Worm (Caenorhabditis elegans) whole organism, late embryonic: ENCODE data around the gene F16B12.6.

ENCODE experiments used
- C08G9.2 ChIP-seq: sonication (generic microtip); optimal IDR thresholded peaks from 2 replicates; lab custom pipeline; 2016; ENCODE audit warnings: mild to moderate bottlenecking, missing genetic modification characterization, moderate library complexity, missing compliant biosample characterization
- F13H6.1 ChIP-seq: sonication (generic microtip); optimal IDR thresholded peaks from 2 replicates; lab custom pipeline; 2016; ENCODE audit warnings: missing genetic modification characterization, missing compliant biosample characterization
- K02D7.2 ChIP-seq: sonication (generic microtip); optimal IDR thresholded peaks from 2 replicates; lab custom pipeline; 2017; ENCODE audit warnings: mild to moderate bottlenecking, missing genetic modification characterization, missing compliant biosample characterization
- T23F11.4 ChIP-seq: fragments of 200-800 bp; sonication (Bioruptor generic); optimal IDR thresholded peaks from 2 replicates; lab custom pipeline; 2018; ENCODE audit warnings: mild to moderate bottlenecking, missing genetic modification characterization, missing compliant biosample characterization
- ama-1 ChIP-seq: fragments of 150-350 bp; optimal IDR thresholded peaks from 2 replicates; lab custom pipeline; 2014
- ceh-14 ChIP-seq: sonication (generic microtip); optimal IDR thresholded peaks from 2 replicates; lab custom pipeline; 2016; ENCODE audit warnings: missing genotype, missing genetic modification characterization, missing compliant biosample characterization
- ceh-18 ChIP-seq: sonication (generic microtip); optimal IDR thresholded peaks from 2 replicates; lab custom pipeline; 2016; ENCODE audit warnings: missing genetic modification characterization, missing compliant biosample characterization
- ceh-19 ChIP-seq: fragments of 200-800 bp; sonication (Bioruptor generic); optimal IDR thresholded peaks from 2 replicates; lab custom pipeline; 2018; ENCODE audit warnings: mild to moderate bottlenecking, missing genetic modification characterization, missing compliant biosample characterization
- ceh-22 ChIP-seq: sonication (generic microtip); optimal IDR thresholded peaks from 2 replicates; lab custom pipeline; 2017; ENCODE audit warnings: missing biosample characterization, missing genetic modification characterization
- ceh-31 ChIP-seq: sonication (generic microtip); optimal IDR thresholded peaks from 2 replicates; lab custom pipeline; 2016; ENCODE audit warnings: missing genetic modification characterization, missing compliant biosample characterization
- ceh-34 ChIP-seq: sonication (generic microtip); optimal IDR thresholded peaks from 2 replicates; lab custom pipeline; 2016; ENCODE audit warnings: mild to moderate bottlenecking, missing genetic modification characterization, missing compliant biosample characterization
- ceh-45 ChIP-seq: fragments of 200-800 bp; sonication (Bioruptor generic); IDR thresholded peaks from 2 replicates; pipeline ENCODE4 v1.3.6; 2022; ENCODE audit warnings: missing genetic modification reagents, missing genetic modification characterization, missing compliant biosample characterization
- ceh-48 ChIP-seq: sonication (generic microtip); optimal IDR thresholded peaks from 2 replicates; lab custom pipeline; 2016; ENCODE audit warnings: missing genetic modification characterization, inconsistent platforms, missing compliant biosample characterization
- ceh-6 ChIP-seq: fragments of 200-800 bp; sonication (Bioruptor generic); optimal IDR thresholded peaks from 2 replicates; lab custom pipeline; 2018; ENCODE audit warnings: mild to moderate bottlenecking, missing genetic modification characterization, missing compliant biosample characterization
- che-1 ChIP-seq: sonication (generic microtip); optimal IDR thresholded peaks from 2 replicates; lab custom pipeline; 2016; ENCODE audit warnings: mild to moderate bottlenecking, missing genetic modification characterization, missing compliant biosample characterization
- dmd-4 ChIP-seq: sonication (generic microtip); optimal IDR thresholded peaks from 2 replicates; lab custom pipeline; 2016; ENCODE audit warnings: borderline replicate concordance, missing genetic modification characterization, missing compliant biosample characterization
- dve-1 ChIP-seq: sonication (generic microtip); optimal IDR thresholded peaks from 2 replicates; lab custom pipeline; 2017; ENCODE audit warnings: antibody characterized with exemption, mild to moderate bottlenecking, missing genetic modification characterization, missing compliant biosample characterization
- elt-2 ChIP-seq: sonication (generic microtip); optimal IDR thresholded peaks from 2 replicates; lab custom pipeline; 2016; ENCODE audit warnings: missing genetic modification reagents, missing genetic modification characterization, missing compliant biosample characterization
- elt-4 ChIP-seq: sonication (generic microtip); optimal IDR thresholded peaks from 2 replicates; lab custom pipeline; 2016; ENCODE audit warnings: missing genetic modification characterization, missing compliant biosample characterization
- ets-4 ChIP-seq: sonication (generic microtip); optimal IDR thresholded peaks from 2 replicates; lab custom pipeline; 2016; ENCODE audit warnings: missing genetic modification characterization, missing compliant biosample characterization
- eyg-1 ChIP-seq: sonication (generic microtip); optimal IDR thresholded peaks from 2 replicates; lab custom pipeline; 2016; ENCODE audit warnings: missing genotype, missing genetic modification characterization, missing compliant biosample characterization
- fax-1 ChIP-seq: sonication (generic microtip); optimal IDR thresholded peaks from 2 replicates; lab custom pipeline; 2016; ENCODE audit warnings: missing genotype, missing genetic modification characterization, missing compliant biosample characterization
- fkh-10 ChIP-seq: fragments of 150-350 bp; optimal IDR thresholded peaks from 2 replicates; lab custom pipeline; 2014; ENCODE audit warnings: missing biosample characterization, missing genetic modification reagents, missing genetic modification characterization
- fkh-6 ChIP-seq: sonication (generic microtip); optimal IDR thresholded peaks from 2 replicates; lab custom pipeline; 2016; ENCODE audit warnings: missing genetic modification characterization, missing compliant biosample characterization
- hlh-13 ChIP-seq: fragments of 200-800 bp; sonication (Bioruptor generic); optimal IDR thresholded peaks from 2 replicates; lab custom pipeline; 2018; ENCODE audit warnings: mild to moderate bottlenecking, missing genetic modification characterization, missing compliant biosample characterization
- hlh-15 ChIP-seq: sonication (generic microtip); optimal IDR thresholded peaks from 2 replicates; lab custom pipeline; 2016; ENCODE audit warnings: missing genetic modification characterization, missing compliant biosample characterization
- hlh-30 ChIP-seq: sonication (generic microtip); optimal IDR thresholded peaks from 2 replicates; lab custom pipeline; 2017; ENCODE audit warnings: antibody characterized with exemption, missing genetic modification characterization, missing compliant biosample characterization; ENCODE audit not compliant: insufficient read depth
- hlh-6 ChIP-seq: sonication (generic microtip); optimal IDR thresholded peaks from 2 replicates; lab custom pipeline; 2016; ENCODE audit warnings: missing genotype, missing genetic modification characterization, missing compliant biosample characterization
- lin-11 ChIP-seq: fragments of 200-800 bp; sonication (Bioruptor generic); optimal IDR thresholded peaks from 2 replicates; lab custom pipeline; 2018; ENCODE audit warnings: mild to moderate bottlenecking, missing genetic modification characterization, missing compliant biosample characterization
- madf-2 ChIP-seq: sonication (generic microtip); optimal IDR thresholded peaks from 2 replicates; lab custom pipeline; 2017; ENCODE audit warnings: missing genetic modification characterization, missing compliant biosample characterization
- mec-3 ChIP-seq: sonication (generic microtip); optimal IDR thresholded peaks from 2 replicates; lab custom pipeline; 2016; ENCODE audit warnings: borderline replicate concordance, missing genetic modification characterization, missing compliant biosample characterization
- nfya-1 ChIP-seq: sonication (generic microtip); optimal IDR thresholded peaks from 2 replicates; lab custom pipeline; 2017; ENCODE audit warnings: missing genetic modification characterization, mild to moderate bottlenecking, missing compliant biosample characterization, antibody characterized with exemption, moderate library complexity
- nhr-11 ChIP-seq: fragments of 150-350 bp; optimal IDR thresholded peaks from 2 replicates; lab custom pipeline; 2014; ENCODE audit warnings: missing biosample characterization, missing genetic modification characterization
- nhr-232 ChIP-seq: sonication (generic microtip); optimal IDR thresholded peaks from 2 replicates; lab custom pipeline; 2016; ENCODE audit warnings: missing genetic modification characterization, missing compliant biosample characterization
- npax-4 ChIP-seq: sonication (generic microtip); optimal IDR thresholded peaks from 2 replicates; lab custom pipeline; 2016; ENCODE audit warnings: missing genetic modification characterization, missing compliant biosample characterization
- odd-2 ChIP-seq: sonication (generic microtip); optimal IDR thresholded peaks from 2 replicates; lab custom pipeline; 2017; ENCODE audit warnings: antibody characterized with exemption, mild to moderate bottlenecking, missing genetic modification characterization, missing compliant biosample characterization
- pag-3 ChIP-seq: sonication (generic microtip); optimal IDR thresholded peaks from 2 replicates; lab custom pipeline; 2016; ENCODE audit warnings: missing compliant biosample characterization, missing genetic modification characterization, borderline replicate concordance
- pax-1 ChIP-seq: fragments of 150-350 bp; optimal IDR thresholded peaks from 2 replicates; lab custom pipeline; 2014; ENCODE audit warnings: missing biosample characterization, missing genetic modification characterization
- pha-2 ChIP-seq: sonication (generic microtip); optimal IDR thresholded peaks from 2 replicates; lab custom pipeline; 2017; ENCODE audit warnings: mild to moderate bottlenecking, missing genetic modification characterization, missing compliant biosample characterization
- pha-4 ChIP-seq: fragments of 150-350 bp; optimal IDR thresholded peaks from 2 replicates; lab custom pipeline; 2018; ENCODE audit warnings: missing biosample characterization, missing genetic modification reagents, missing genetic modification characterization
- pqm-1 ChIP-seq: sonication (generic microtip); optimal IDR thresholded peaks from 2 replicates; lab custom pipeline; 2016; ENCODE audit warnings: missing genetic modification characterization, missing compliant biosample characterization
- pros-1 ChIP-seq: fragments of 150-350 bp; optimal IDR thresholded peaks from 2 replicates; lab custom pipeline; 2014; ENCODE audit warnings: missing biosample characterization, missing genetic modification reagents, missing genetic modification characterization
- ref-2 ChIP-seq: sonication (generic microtip); optimal IDR thresholded peaks from 2 replicates; lab custom pipeline; 2016; ENCODE audit warnings: missing genetic modification characterization, missing compliant biosample characterization
- rnt-1 ChIP-seq: sonication (generic microtip); optimal IDR thresholded peaks from 2 replicates; lab custom pipeline; 2016; ENCODE audit warnings: missing genetic modification characterization, missing compliant biosample characterization
- sdc-2 ChIP-seq: sonication (generic microtip); optimal IDR thresholded peaks from 2 replicates; lab custom pipeline; 2016; ENCODE audit warnings: missing genotype, missing genetic modification characterization, missing compliant biosample characterization
- sox-2 ChIP-seq: fragments of 200-800 bp; sonication (Bioruptor generic); IDR thresholded peaks from 2 replicates; pipeline ENCODE4 v1.3.6; 2022; ENCODE audit warnings: missing genetic modification reagents, missing genetic modification characterization, missing compliant biosample characterization
- sox-4 ChIP-seq: sonication (generic microtip); optimal IDR thresholded peaks from 2 replicates; lab custom pipeline; 2017; ENCODE audit warnings: mild to moderate bottlenecking, missing genetic modification characterization, inconsistent platforms, missing compliant biosample characterization
- syd-9 ChIP-seq: sonication (generic microtip); optimal IDR thresholded peaks from 2 replicates; lab custom pipeline; 2016; ENCODE audit warnings: mild to moderate bottlenecking, missing genetic modification characterization, moderate library complexity, missing compliant biosample characterization
- tbx-2 ChIP-seq: sonication (generic microtip); optimal IDR thresholded peaks from 2 replicates; lab custom pipeline; 2016; ENCODE audit warnings: missing genetic modification characterization, missing compliant biosample characterization
- ttx-3 ChIP-seq: sonication (generic microtip); optimal IDR thresholded peaks from 2 replicates; lab custom pipeline; 2016; ENCODE audit warnings: missing genetic modification reagents, missing genetic modification characterization, missing compliant biosample characterization
- unc-3 ChIP-seq, 2 experiments: fragments of 200-800 bp in 1 of 2; sonication (Bioruptor generic) in 1 of 2; sonication (generic microtip) in 1 of 2; conservative IDR thresholded peaks in 1 of 2; optimal IDR thresholded peaks in 1 of 2; 2 replicates each; pipeline versions ENCODE4 v1.3.6 to Lab custom; 2016 to 2022; ENCODE audit warnings: missing compliant biosample characterization in 2 of 2, missing genetic modification characterization in 2 of 2, missing genetic modification reagents in 1 of 2
- unc-55 ChIP-seq: sonication (generic microtip); optimal IDR thresholded peaks from 2 replicates; lab custom pipeline; 2017; ENCODE audit warnings: missing biosample characterization, missing genetic modification reagents, missing genetic modification characterization
- unc-86 ChIP-seq: sonication (generic microtip); optimal IDR thresholded peaks from 2 replicates; lab custom pipeline; 2016; ENCODE audit warnings: missing genetic modification characterization, missing compliant biosample characterization
- ztf-16 ChIP-seq: sonication (generic microtip); optimal IDR thresholded peaks from 2 replicates; lab custom pipeline; 2017; ENCODE audit warnings: missing genetic modification characterization, missing compliant biosample characterization

F16B12.6 gene

ce11 chrX:14101986-14102385 lies at the start of gene F16B12.6:
TSS of gene F16B12.6 (plus strand) at chrX:14102316.
- TF ChIP-seq hlh-6 (tag; lab: Kevin White, UChicago) = no peak
- TF ChIP-seq T23F11.4 = no peak
- TF ChIP-seq fkh-10 (GFP tag; lab: Kevin White, UChicago) = no peak
- peak; percentile 36 for TF ChIP-seq elt-2 (tag; lab: Kevin White, UChicago)
- no peak for TF ChIP-seq dve-1 (tag; lab: Kevin White, UChicago)
- TF ChIP-seq ceh-14 = peak; percentile 11
- no peak for TF ChIP-seq nhr-232
- peak; percentile 94 for TF ChIP-seq tbx-2 (tag; lab: Kevin White, UChicago)
- TF ChIP-seq elt-4 (tag; lab: Kevin White, UChicago) = no peak
- no peak for TF ChIP-seq pros-1 (tag; lab: Kevin White, UChicago)
- TF ChIP-seq ets-4 (tag; lab: Kevin White, UChicago) = no peak
- TF ChIP-seq mec-3 (tag; lab: Kevin White, UChicago) = no peak
- TF ChIP-seq hlh-15 (tag; lab: Kevin White, UChicago) = no peak
- peak; percentile 70 for TF ChIP-seq nfya-1 (tag; lab: Kevin White, UChicago)
- no peak for TF ChIP-seq nhr-11 (tag; lab: Kevin White, UChicago)
- peak; percentile 30 for TF ChIP-seq ref-2
- no peak for TF ChIP-seq pha-2 (tag; lab: Kevin White, UChicago)
- no peak for TF ChIP-seq che-1 (tag; lab: Kevin White, UChicago)
- peak; percentile 57 for TF ChIP-seq hlh-30 (tag; lab: Kevin White, UChicago)
- TF ChIP-seq ama-1 (lab: Kevin White, UChicago) = no peak
- TF ChIP-seq dmd-4 (tag; lab: Kevin White, UChicago) = peak; percentile 12
- no peak for TF ChIP-seq F13H6.1
- no peak for TF ChIP-seq K02D7.2 (tag; lab: Kevin White, UChicago)
- TF ChIP-seq ceh-22 (tag; lab: Kevin White, UChicago) = peak; percentile 10
- no peak for TF ChIP-seq pqm-1 (tag; lab: Kevin White, UChicago)
- no peak for TF ChIP-seq unc-3 (GFP tag; conservative IDR thresholded peaks at IDR 0.05; lab: Robert Waterston, UW)
- TF ChIP-seq unc-3 (tag; optimal IDR thresholded peaks at IDR 0.05; lab: Kevin White, UChicago) = no peak
- peak; percentile 82 for TF ChIP-seq sdc-2 (tag; lab: Kevin White, UChicago)
- TF ChIP-seq pax-1 = no peak
- TF ChIP-seq eyg-1 (tag; lab: Kevin White, UChicago) = no peak
- TF ChIP-seq ceh-6 (GFP tag; lab: Kevin White, UChicago) = peak; percentile 36
- TF ChIP-seq pha-4 (tag; lab: Kevin White, UChicago) = no peak
- TF ChIP-seq lin-11 = no peak
- TF ChIP-seq sox-2 = no peak
- no peak for TF ChIP-seq sox-4 (tag; lab: Kevin White, UChicago)
- peak; percentile 2 for TF ChIP-seq ceh-48 (tag; lab: Kevin White, UChicago)
- peak; percentile 50 for TF ChIP-seq rnt-1
- TF ChIP-seq syd-9 (tag; lab: Kevin White, UChicago) = no peak
- no peak for TF ChIP-seq hlh-13 (GFP tag; lab: Kevin White, UChicago)
- no peak for TF ChIP-seq ztf-16 (tag; lab: Kevin White, UChicago)
- no peak for TF ChIP-seq ceh-45 (GFP tag; lab: Robert Waterston, UW)
- TF ChIP-seq ceh-18 = peak; percentile 74
- TF ChIP-seq unc-86 = no peak
- no peak for TF ChIP-seq fkh-6 (tag; lab: Kevin White, UChicago)
- TF ChIP-seq fax-1 (tag; lab: Kevin White, UChicago) = no peak
- TF ChIP-seq npax-4 (tag; lab: Kevin White, UChicago) = no peak
- peak; percentile 83 for TF ChIP-seq ceh-31 (tag; lab: Kevin White, UChicago)
- peak; percentile 57 for TF ChIP-seq ceh-34 (tag; lab: Kevin White, UChicago)
- TF ChIP-seq ttx-3 (tag; lab: Kevin White, UChicago) = no peak
- peak; percentile 16 for TF ChIP-seq unc-55 (GFP tag; lab: Kevin White, UChicago)
- TF ChIP-seq odd-2 = no peak
- no peak for TF ChIP-seq pag-3 (tag; lab: Kevin White, UChicago)
- TF ChIP-seq ceh-19 (GFP tag; lab: Kevin White, UChicago) = no peak
- no peak for TF ChIP-seq C08G9.2 (tag; lab: Kevin White, UChicago)
- no peak for TF ChIP-seq madf-2 (tag; lab: Kevin White, UChicago)
